Worm (Caenorhabditis elegans): ENCODE results near the gene spp-8.

DNA sequence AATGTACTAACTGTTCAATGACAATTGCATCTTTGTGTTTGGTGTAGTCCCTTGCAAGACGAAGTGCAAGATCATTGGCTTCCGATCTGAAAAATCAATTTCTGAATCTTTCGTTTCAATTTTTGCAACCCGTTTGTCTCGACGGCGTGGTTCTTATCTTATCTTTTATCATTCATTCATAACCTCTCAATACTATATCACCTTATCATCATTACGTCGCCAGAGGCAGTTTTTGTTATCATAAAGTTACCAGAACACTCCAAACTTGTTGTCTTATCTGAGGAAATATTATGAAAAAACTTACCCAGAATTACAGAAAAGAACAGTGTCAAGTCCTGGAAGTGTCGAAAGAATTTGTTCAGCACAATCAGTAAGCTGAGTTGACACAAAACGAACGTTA, 30.9 kb upstream of the spp-8 start:
- no peak for TF ChIP-seq dao-5 (tag; optimal IDR thresholded peaks at IDR 0.05)
- TF ChIP-seq him-1 (tag; optimal IDR thresholded peaks at IDR 0.05): no peak

Data from whole organism, L4/young adult.